Worm (Caenorhabditis elegans) whole organism, L3 larva: ENCODE results near the gene col-79.

Experiments
- R02D3.7 ChIP-seq: fragments of 150-350 bp; optimal IDR thresholded peaks from 2 replicates; lab custom pipeline; 2014; ENCODE audit warnings: missing biosample characterization, missing genetic modification characterization
- ZK546.5 ChIP-seq: sonication (generic microtip); optimal IDR thresholded peaks from 2 replicates; lab custom pipeline; 2017; ENCODE audit warnings: missing biosample characterization, missing genetic modification characterization
- ceh-16 ChIP-seq: sonication (generic microtip); optimal IDR thresholded peaks from 2 replicates; lab custom pipeline; 2017; ENCODE audit warnings: missing biosample characterization, missing genetic modification characterization
- ceh-28 ChIP-seq: fragments of 150-350 bp; optimal IDR thresholded peaks from 2 replicates; lab custom pipeline; 2014; ENCODE audit warnings: missing biosample characterization, missing genetic modification reagents, missing genetic modification characterization
- ceh-82 ChIP-seq: fragments of 150-350 bp; optimal IDR thresholded peaks from 2 replicates; lab custom pipeline; 2014; ENCODE audit warnings: missing biosample characterization, missing genetic modification characterization
- ceh-9 ChIP-seq: sonication (generic microtip); optimal IDR thresholded peaks from 2 replicates; lab custom pipeline; 2018; ENCODE audit warnings: missing biosample characterization, missing genetic modification characterization
- daf-12 ChIP-seq: fragments of 150-350 bp; optimal IDR thresholded peaks from 2 replicates; lab custom pipeline; 2014; ENCODE audit warnings: missing biosample characterization, missing genetic modification reagents, missing genetic modification characterization
- egl-27 ChIP-seq: sonication (generic microtip); optimal IDR thresholded peaks from 4 replicates; lab custom pipeline; 2017; ENCODE audit warnings: missing biosample characterization, missing genetic modification reagents, missing genetic modification characterization
- egl-5 ChIP-seq: fragments of 150-350 bp; optimal IDR thresholded peaks from 2 replicates; lab custom pipeline; 2017; ENCODE audit warnings: missing biosample characterization, missing genetic modification reagents, missing genetic modification characterization, inconsistent platforms
- elt-1 ChIP-seq: fragments of 150-350 bp; optimal IDR thresholded peaks from 2 replicates; lab custom pipeline; 2014; ENCODE audit warnings: missing biosample characterization, missing genetic modification characterization
- elt-3 ChIP-seq, 3 experiments: fragments of 150-350 bp in 1 of 3; sonication (generic microtip) in 2 of 3; optimal IDR thresholded peaks; 2 replicates in 2 of 3; 4 replicates in 1 of 3; lab custom pipeline; 2014 to 2017; ENCODE audit warnings: missing biosample characterization in 3 of 3, missing genetic modification characterization in 3 of 3
- eor-1 ChIP-seq, 2 experiments: fragments of 150-350 bp; optimal IDR thresholded peaks; 2 replicates each; lab custom pipeline; 2014 to 2018; ENCODE audit warnings: missing biosample characterization in 2 of 2, missing genetic modification characterization in 2 of 2
- fkh-10 ChIP-seq: sonication (generic microtip); optimal IDR thresholded peaks from 2 replicates; lab custom pipeline; 2017; ENCODE audit warnings: missing biosample characterization, missing genetic modification reagents, missing genetic modification characterization
- fkh-2 ChIP-seq: fragments of 150-350 bp; optimal IDR thresholded peaks from 2 replicates; lab custom pipeline; 2014; ENCODE audit warnings: missing biosample characterization, missing genetic modification reagents, missing genetic modification characterization
- fos-1 ChIP-seq: fragments of 150-350 bp; optimal IDR thresholded peaks from 2 replicates; lab custom pipeline; 2014; ENCODE audit warnings: missing biosample characterization, missing genetic modification characterization
- hmg-11 ChIP-seq: sonication (generic microtip); optimal IDR thresholded peaks from 2 replicates; lab custom pipeline; 2016; ENCODE audit warnings: missing genetic modification characterization, missing compliant biosample characterization
- jun-1 ChIP-seq: fragments of 150-350 bp; optimal IDR thresholded peaks from 2 replicates; lab custom pipeline; 2014; ENCODE audit warnings: missing biosample characterization, missing genetic modification reagents, missing genetic modification characterization
- lin-15B ChIP-seq: fragments of 150-350 bp; optimal IDR thresholded peaks from 2 replicates; lab custom pipeline; 2014; ENCODE audit warnings: missing biosample characterization, missing genetic modification characterization
- lsy-12 ChIP-seq: sonication (generic microtip); optimal IDR thresholded peaks from 2 replicates; lab custom pipeline; 2016; ENCODE audit warnings: mild to moderate bottlenecking, missing genetic modification characterization, missing compliant biosample characterization
- mdl-1 ChIP-seq: fragments of 150-350 bp; optimal IDR thresholded peaks from 2 replicates; lab custom pipeline; 2014; ENCODE audit warnings: missing biosample characterization, missing genetic modification characterization
- mml-1 ChIP-seq: fragments of 150-350 bp; sonication (generic microtip); optimal IDR thresholded peaks from 3 replicates; lab custom pipeline; 2014; ENCODE audit warnings: missing biosample characterization, missing genetic modification characterization
- nfya-1 ChIP-seq: sonication (generic microtip); optimal IDR thresholded peaks from 2 replicates; lab custom pipeline; 2017; ENCODE audit warnings: missing genetic modification characterization, mild to moderate bottlenecking, missing compliant biosample characterization, antibody characterized with exemption, moderate library complexity; ENCODE audit not compliant: insufficient read depth
- nhr-11 ChIP-seq: fragments of 150-350 bp; optimal IDR thresholded peaks from 2 replicates; lab custom pipeline; 2014; ENCODE audit warnings: missing biosample characterization, missing genetic modification characterization
- nhr-12 ChIP-seq: fragments of 150-350 bp; optimal IDR thresholded peaks from 2 replicates; lab custom pipeline; 2014; ENCODE audit warnings: missing biosample characterization, missing genetic modification characterization
- nhr-237 ChIP-seq: fragments of 150-350 bp; optimal IDR thresholded peaks from 2 replicates; lab custom pipeline; 2014; ENCODE audit warnings: missing biosample characterization, missing genetic modification characterization
- nhr-25 ChIP-seq: sonication (generic microtip); optimal IDR thresholded peaks from 2 replicates; lab custom pipeline; 2017; ENCODE audit warnings: missing biosample characterization, missing genetic modification characterization
- nhr-28 ChIP-seq: fragments of 150-350 bp; optimal IDR thresholded peaks from 2 replicates; lab custom pipeline; 2014; ENCODE audit warnings: missing biosample characterization, missing genetic modification characterization
- nhr-43 ChIP-seq: sonication (generic microtip); optimal IDR thresholded peaks from 2 replicates; lab custom pipeline; 2016; ENCODE audit warnings: mild to moderate bottlenecking, missing genetic modification characterization, missing compliant biosample characterization; ENCODE audit not compliant: poor library complexity, severe bottlenecking
- nhr-67 ChIP-seq: fragments of 150-350 bp; optimal IDR thresholded peaks from 2 replicates; lab custom pipeline; 2014; ENCODE audit warnings: missing biosample characterization, missing genetic modification characterization
- nhr-76 ChIP-seq: fragments of 150-350 bp; sonication (generic microtip); optimal IDR thresholded peaks from 5 replicates; lab custom pipeline; 2014; ENCODE audit warnings: missing biosample characterization, missing genetic modification characterization
- pha-4 ChIP-seq: fragments of 150-350 bp; optimal IDR thresholded peaks from 2 replicates; lab custom pipeline; 2014; ENCODE audit warnings: missing biosample characterization, missing genetic modification reagents, missing genetic modification characterization
- skn-1 ChIP-seq: fragments of 150-350 bp; optimal IDR thresholded peaks from 2 replicates; lab custom pipeline; 2014; ENCODE audit warnings: missing biosample characterization, missing genetic modification characterization
- snpc-4 ChIP-seq: fragments of 150-350 bp; optimal IDR thresholded peaks from 2 replicates; lab custom pipeline; 2014; ENCODE audit warnings: missing biosample characterization, missing genetic modification characterization
- tbx-2 ChIP-seq: sonication (generic microtip); optimal IDR thresholded peaks from 2 replicates; lab custom pipeline; 2016; ENCODE audit warnings: mild to moderate bottlenecking, missing genetic modification characterization, missing compliant biosample characterization
- unc-62 ChIP-seq: fragments of 150-350 bp; sonication (generic microtip); optimal IDR thresholded peaks from 4 replicates; lab custom pipeline; 2014; ENCODE audit warnings: missing biosample characterization, missing genetic modification reagents, missing genetic modification characterization
- zag-1 ChIP-seq: fragments of 150-350 bp; optimal IDR thresholded peaks from 2 replicates; lab custom pipeline; 2014; ENCODE audit warnings: missing biosample characterization, missing genetic modification characterization
- ztf-11 ChIP-seq: fragments of 150-350 bp; optimal IDR thresholded peaks from 2 replicates; lab custom pipeline; 2014; ENCODE audit warnings: missing biosample characterization, missing genetic modification characterization
- ztf-4 ChIP-seq: fragments of 150-350 bp; optimal IDR thresholded peaks from 2 replicates; lab custom pipeline; 2014; ENCODE audit warnings: missing biosample characterization, missing genetic modification characterization

Gene col-79

ce11 chrII:10662698-10663097, 40.7 kb upstream of the col-79 start, which contains the start of gene D2089.8:
D2089.8 (minus strand) TSS chrII:10662781.
- peak; percentile 18 for TF ChIP-seq nfya-1
- peak; percentile 43 for TF ChIP-seq pha-4
- no peak for TF ChIP-seq mml-1 (tag; lab: Kevin White, UChicago)

DNA sequence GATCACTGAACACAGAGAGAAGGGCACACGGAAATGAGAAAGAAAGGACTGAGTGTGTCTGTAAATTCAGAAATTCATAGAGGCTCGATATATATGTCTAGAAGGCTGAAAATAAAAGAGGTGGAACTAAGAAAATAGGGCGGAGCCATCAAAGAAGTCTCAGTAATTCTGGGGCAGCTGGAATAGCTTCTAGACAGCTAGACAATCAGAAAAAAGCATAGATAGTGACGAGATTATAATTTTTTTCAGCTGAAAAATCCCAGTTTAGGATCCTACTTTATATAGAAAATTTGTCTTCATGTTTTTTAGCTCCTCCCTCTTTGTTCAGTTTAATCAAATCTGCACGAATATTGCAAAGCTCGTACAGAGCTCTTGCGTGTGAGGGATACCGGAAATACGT, 38.4 kb upstream of the col-79 start, which contains the start of gene D2089.3:
D2089.3 (minus strand) TSS at position 101 of the 400 bp plus-strand sequence.
- TF ChIP-seq daf-12 (tag; lab: Kevin White, UChicago) (no peak), ceh-28 (tag; lab: Kevin White, UChicago) (no peak), zag-1 (tag; lab: Kevin White, UChicago) (no peak), nhr-28 (no peak), elt-1 (tag; lab: Kevin White, UChicago) (no peak), ceh-82 (no peak), egl-5 (tag; lab: Kevin White, UChicago) (no peak)

- TF ChIP-seq egl-27 (no peak), unc-62 (GFP tag; lab: Kevin White, UChicago) (no peak), snpc-4 (no peak), ceh-9 (no peak), fos-1 (tag; lab: Kevin White, UChicago) (no peak), zag-1 (tag; lab: Kevin White, UChicago) (no peak), nhr-76 (tag; lab: Kevin White, UChicago) (no peak), ceh-28 (tag; lab: Kevin White, UChicago) (no peak), hmg-11 (no peak), mdl-1 (tag; lab: Kevin White, UChicago) (no peak), nhr-237 (tag; lab: Kevin White, UChicago) (no peak), tbx-2 (tag; lab: Kevin White, UChicago) (no peak)
These were observed 28.1 kb upstream of the col-79 start, which contains the start of gene ptb-1 for ce11 chrII:10675302-10675701. ptb-1 (plus strand) TSS chrII:10675602.

DNA sequence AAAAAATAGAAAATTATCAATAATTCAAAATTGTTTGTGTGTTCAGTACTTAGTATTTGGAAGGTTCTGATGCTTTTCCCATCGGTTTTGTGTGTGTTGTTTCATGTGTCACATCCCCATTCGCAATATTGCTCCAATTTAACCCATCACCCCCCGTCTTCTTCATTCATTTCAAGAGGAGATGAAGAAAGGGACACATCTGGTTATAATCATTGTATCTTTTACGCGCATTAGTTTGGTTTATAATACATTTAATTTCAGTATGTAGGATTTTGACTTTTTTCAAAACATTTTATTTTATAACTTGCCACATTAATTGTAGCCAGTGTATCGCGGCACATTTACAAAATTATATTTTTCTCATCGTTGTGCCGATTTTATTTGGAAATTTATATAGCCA, 23.3 kb upstream of the col-79 start:
- no peak for TF ChIP-seq jun-1
- TF ChIP-seq lin-15B = no peak
- TF ChIP-seq ceh-28 (tag; lab: Kevin White, UChicago) = no peak
- no peak for TF ChIP-seq ZK546.5 (tag; lab: Kevin White, UChicago)
- TF ChIP-seq nfya-1 = no peak
- no peak for TF ChIP-seq pha-4
- TF ChIP-seq lsy-12 = no peak
- no peak for TF ChIP-seq ztf-11 (tag; lab: Kevin White, UChicago)
- TF ChIP-seq nhr-43 (tag; lab: Kevin White, UChicago) = no peak
- TF ChIP-seq ztf-4 = no peak
- no peak for TF ChIP-seq unc-62 (GFP tag; lab: Kevin White, UChicago)
- no peak for TF ChIP-seq nhr-28
- no peak for TF ChIP-seq fos-1 (tag; lab: Kevin White, UChicago)
- no peak for TF ChIP-seq snpc-4

ce11 chrII:10680614-10681013, 22.8 kb upstream of the col-79 start:
- no peak for TF ChIP-seq fkh-10
- no peak for TF ChIP-seq eor-1 (tag; optimal IDR thresholded peaks at IDR 0.05; lab: Kevin White, UChicago)
- no peak for TF ChIP-seq fkh-2 (tag; lab: Kevin White, UChicago)
- TF ChIP-seq mdl-1 (tag; lab: Kevin White, UChicago) = no peak
- TF ChIP-seq nhr-28 = no peak
- no peak for TF ChIP-seq R02D3.7 (tag; lab: Kevin White, UChicago)

DNA sequence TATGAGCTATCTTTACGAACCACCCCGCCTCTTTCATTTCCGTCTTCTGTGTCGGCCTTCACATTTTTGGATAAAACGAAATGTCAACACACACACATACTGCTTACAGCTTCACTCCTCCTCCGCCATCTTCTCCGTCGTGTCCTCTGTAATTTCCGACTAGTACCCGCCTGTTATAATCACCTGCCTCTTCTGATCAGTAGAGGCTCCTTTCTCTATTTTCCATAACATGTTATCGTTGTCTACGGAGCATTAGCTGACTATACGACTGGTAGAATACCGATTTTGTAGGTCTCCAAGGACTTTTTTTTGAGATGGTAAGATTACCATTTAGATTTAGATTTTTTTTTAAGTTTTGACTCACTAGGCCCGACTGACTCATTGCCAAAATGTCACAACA, 18.5 kb upstream of the col-79 start:
- TF ChIP-seq ceh-82 = no peak
- TF ChIP-seq ceh-16 (tag; lab: Kevin White, UChicago) = no peak
- TF ChIP-seq lsy-12 = no peak
- TF ChIP-seq nhr-25 (tag; lab: Kevin White, UChicago) = no peak
- no peak for TF ChIP-seq snpc-4
- no peak for TF ChIP-seq skn-1 (tag; lab: Kevin White, UChicago)
- no peak for TF ChIP-seq fkh-10
- TF ChIP-seq daf-12 (tag; lab: Kevin White, UChicago) = no peak
- TF ChIP-seq elt-3 (tag; optimal IDR thresholded peaks at IDR 0.05; lab: Kevin White, UChicago) = no peak
- no peak for TF ChIP-seq egl-27
- no peak for TF ChIP-seq nhr-11
- TF ChIP-seq nhr-76 (tag; lab: Kevin White, UChicago) = no peak
- no peak for TF ChIP-seq lin-15B
- TF ChIP-seq nhr-67 (tag; lab: Kevin White, UChicago) = no peak
- no peak for TF ChIP-seq nhr-12 (tag; lab: Kevin White, UChicago)
